Fruit fly (Drosophila melanogaster) whole organism, embryonic: ENCODE results near the gene meigo.

Experiments
- BEAF-32 ChIP-seq: fragments of 200-800 bp; sonication (Bioruptor generic); optimal IDR thresholded peaks from 3 replicates; lab custom pipeline; 2017; ENCODE audit warnings: missing biosample characterization, missing genetic modification characterization, mild to moderate bottlenecking, moderate library complexity, missing genetic modification reagents
- Blimp-1 ChIP-seq: fragments of 200-800 bp; sonication (Bioruptor generic); optimal IDR thresholded peaks from 3 replicates; lab custom pipeline; 2018; ENCODE audit warnings: missing biosample characterization, missing genetic modification characterization, mild to moderate bottlenecking, moderate library complexity, missing genetic modification reagents
- CG11504 ChIP-seq: fragments of 200-800 bp; sonication (Bioruptor generic); optimal IDR thresholded peaks from 3 replicates; lab custom pipeline; 2019; ENCODE audit warnings: missing biosample characterization, mild to moderate bottlenecking, missing genetic modification characterization, moderate library complexity
- CG11723 ChIP-seq: fragments of 200-800 bp; sonication (Bioruptor generic); optimal IDR thresholded peaks from 2 replicates; lab custom pipeline; 2017; ENCODE audit warnings: missing biosample characterization, mild to moderate bottlenecking, missing genetic modification characterization
- CG12236 ChIP-seq: fragments of 200-800 bp; sonication (Bioruptor generic); optimal IDR thresholded peaks from 2 replicates; lab custom pipeline; 2016; ENCODE audit warnings: missing biosample characterization, missing genetic modification characterization
- CG12769 ChIP-seq: fragments of 200-800 bp; sonication (Bioruptor generic); optimal IDR thresholded peaks from 2 replicates; lab custom pipeline; 2019; ENCODE audit warnings: missing biosample characterization, mild to moderate bottlenecking, missing genetic modification characterization, moderate library complexity
- CG14965 ChIP-seq: fragments of 200-800 bp; sonication (Bioruptor generic); optimal IDR thresholded peaks from 2 replicates; lab custom pipeline; 2016; ENCODE audit warnings: missing biosample characterization, missing genetic modification characterization, borderline replicate concordance
- CG15514 ChIP-seq: fragments of 200-800 bp; sonication (Bioruptor generic); optimal IDR thresholded peaks from 3 replicates; lab custom pipeline; 2017; ENCODE audit warnings: missing biosample characterization, missing genetic modification characterization, mild to moderate bottlenecking, moderate library complexity, missing genetic modification reagents
- CG15601 ChIP-seq: fragments of 200-800 bp; sonication (Bioruptor generic); optimal IDR thresholded peaks from 3 replicates; lab custom pipeline; 2019; ENCODE audit warnings: missing biosample characterization, mild to moderate bottlenecking, missing genetic modification characterization, moderate library complexity
- CG17359 ChIP-seq: fragments of 200-800 bp; sonication (Bioruptor generic); optimal IDR thresholded peaks from 3 replicates; lab custom pipeline; 2018; ENCODE audit warnings: missing biosample characterization, mild to moderate bottlenecking, missing genetic modification characterization, moderate library complexity
- CG2116 ChIP-seq: fragments of 200-800 bp; sonication (Bioruptor generic); optimal IDR thresholded peaks from 3 replicates; lab custom pipeline; 2018; ENCODE audit warnings: missing biosample characterization, mild to moderate bottlenecking, missing genetic modification characterization
- CG2120 ChIP-seq: fragments of 200-800 bp; sonication (Bioruptor generic); optimal IDR thresholded peaks from 3 replicates; lab custom pipeline; 2016; ENCODE audit warnings: missing biosample characterization, missing genetic modification characterization
- CG2678 ChIP-seq: fragments of 200-800 bp; sonication (Bioruptor generic); optimal IDR thresholded peaks from 3 replicates; lab custom pipeline; 2019; ENCODE audit warnings: missing biosample characterization, mild to moderate bottlenecking, missing genetic modification characterization, moderate library complexity
- CG3281 ChIP-seq: fragments of 200-800 bp; sonication (Bioruptor generic); optimal IDR thresholded peaks from 3 replicates; lab custom pipeline; 2017; ENCODE audit warnings: missing biosample characterization, mild to moderate bottlenecking, missing genetic modification characterization
- CG3838 ChIP-seq: fragments of 200-800 bp; sonication (Bioruptor generic); optimal IDR thresholded peaks from 3 replicates; lab custom pipeline; 2016; ENCODE audit warnings: missing biosample characterization, missing genetic modification characterization
- CG6175 ChIP-seq: fragments of 200-800 bp; sonication (Bioruptor generic); IDR thresholded peaks from 3 replicates; pipeline ENCODE4 v1.3.6; 2022; ENCODE audit warnings: missing biosample characterization, missing genetic modification characterization
- CG7357 ChIP-seq: fragments of 200-800 bp; sonication (Bioruptor generic); IDR thresholded peaks from 3 replicates; pipeline ENCODE4 v1.3.6; 2022; ENCODE audit warnings: missing biosample characterization, missing genetic modification characterization
- CG7839 ChIP-seq: fragments of 200-800 bp; sonication (Bioruptor generic); optimal IDR thresholded peaks from 3 replicates; lab custom pipeline; 2018; ENCODE audit warnings: missing biosample characterization, mild to moderate bottlenecking, missing genetic modification characterization, moderate library complexity
- CG8089 ChIP-seq: fragments of 200-800 bp; sonication (Bioruptor generic); optimal IDR thresholded peaks from 3 replicates; lab custom pipeline; 2016; ENCODE audit warnings: missing biosample characterization, missing genetic modification characterization
- CG9215 ChIP-seq: fragments of 200-800 bp; sonication (Bioruptor generic); IDR thresholded peaks from 2 replicates; pipeline ENCODE4 v1.3.6; 2022; ENCODE audit warnings: missing biosample characterization, missing genetic modification characterization
- CTCF ChIP-seq: fragments of 200-800 bp; sonication (Bioruptor generic); optimal IDR thresholded peaks from 2 replicates; lab custom pipeline; 2017; ENCODE audit warnings: missing biosample characterization, mild to moderate bottlenecking, missing genetic modification characterization, moderate library complexity
- CoRest ChIP-seq: fragments of 200-800 bp; sonication (Bioruptor generic); optimal IDR thresholded peaks from 3 replicates; lab custom pipeline; 2018; ENCODE audit warnings: missing biosample characterization, mild to moderate bottlenecking, missing genetic modification characterization, moderate library complexity
- Dfd ChIP-seq, 2 experiments: fragments of >200 bp; optimal IDR thresholded peaks; 2 replicates each; lab custom pipeline; 2017; ENCODE audit warnings: missing biosample characterization in 2 of 2, missing genetic modification characterization in 2 of 2
- Doc3 ChIP-seq: fragments of 200-800 bp; sonication (Bioruptor generic); IDR thresholded peaks from 3 replicates; pipeline ENCODE4 v1.3.6; 2022; ENCODE audit warnings: missing biosample characterization, missing genetic modification characterization; ENCODE audit not compliant: partially characterized antibody
- Fer3 ChIP-seq: fragments of 200-800 bp; sonication (Bioruptor generic); optimal IDR thresholded peaks from 2 replicates; lab custom pipeline; 2018; ENCODE audit warnings: missing biosample characterization, mild to moderate bottlenecking, missing genetic modification characterization, moderate library complexity
- Hand ChIP-seq: fragments of 200-800 bp; sonication (Bioruptor generic); optimal IDR thresholded peaks from 2 replicates; lab custom pipeline; 2017; ENCODE audit warnings: mild to moderate bottlenecking, missing biosample characterization, missing genetic modification reagents, missing genetic modification characterization
- Med ChIP-seq: fragments of 200-800 bp; sonication (Bioruptor generic); peaks from one replicate; lab custom pipeline; 2016; ENCODE audit warnings: missing biosample characterization, missing genetic modification characterization, mild to moderate bottlenecking, inconsistent platforms, moderate library complexity
- Scr ChIP-seq: fragments of 200-800 bp; sonication (Bioruptor generic); IDR thresholded peaks from 2 replicates; pipeline ENCODE4 v1.3.6; 2022; ENCODE audit warnings: missing biosample characterization, missing genetic modification characterization; ENCODE audit not compliant: partially characterized antibody
- Stat92E ChIP-seq, 3 experiments: fragments of >200 bp in 2 of 3; fragments of 200-800 bp in 1 of 3; sonication (Bioruptor generic) in 1 of 3; optimal IDR thresholded peaks; 2 replicates each; lab custom pipeline; 2017 to 2019; ENCODE audit warnings: missing biosample characterization in 3 of 3, missing genetic modification characterization in 3 of 3, mild to moderate bottlenecking in 1 of 3, moderate library complexity in 1 of 3
- Xrp1 ChIP-seq: fragments of 200-800 bp; sonication (Bioruptor generic); IDR thresholded peaks from 2 replicates; pipeline ENCODE4 v1.3.6; 2022; ENCODE audit warnings: missing biosample characterization, missing genetic modification characterization
- ab ChIP-seq: fragments of 200-800 bp; sonication (Bioruptor generic); optimal IDR thresholded peaks from 2 replicates; lab custom pipeline; 2016; ENCODE audit warnings: missing biosample characterization, missing genetic modification characterization
- br ChIP-seq: fragments of >200 bp; optimal IDR thresholded peaks from 2 replicates; lab custom pipeline; 2017
- caup ChIP-seq: fragments of 200-800 bp; sonication (Bioruptor generic); optimal IDR thresholded peaks from 3 replicates; lab custom pipeline; 2017; ENCODE audit warnings: missing biosample characterization, mild to moderate bottlenecking, missing genetic modification characterization, moderate library complexity; ENCODE audit not compliant: severe bottlenecking
- danr ChIP-seq: fragments of 200-800 bp; sonication (Bioruptor generic); IDR thresholded peaks from 2 replicates; pipeline ENCODE4 v1.3.6; 2022; ENCODE audit warnings: missing biosample characterization, missing genetic modification characterization
- dysf ChIP-seq: fragments of 200-800 bp; sonication (Bioruptor generic); IDR thresholded peaks from 3 replicates; pipeline ENCODE4 v1.3.6; 2022; ENCODE audit warnings: missing biosample characterization, missing genetic modification characterization
- fd3F ChIP-seq: fragments of 200-800 bp; sonication (Bioruptor generic); optimal IDR thresholded peaks from 2 replicates; lab custom pipeline; 2018; ENCODE audit warnings: missing biosample characterization, mild to moderate bottlenecking, missing genetic modification characterization, moderate library complexity
- grn ChIP-seq: fragments of 200-800 bp; sonication (Bioruptor generic); optimal IDR thresholded peaks from 3 replicates; lab custom pipeline; 2017; ENCODE audit warnings: missing biosample characterization, missing genetic modification characterization
- lov ChIP-seq, 2 experiments: fragments of 200-800 bp in 1 of 2; fragments of >200 bp in 1 of 2; sonication (Bioruptor generic) in 1 of 2; IDR thresholded peaks in 1 of 2; optimal IDR thresholded peaks in 1 of 2; 2 replicates in 1 of 2; 3 replicates in 1 of 2; pipeline versions ENCODE4 v1.3.6 to Lab custom; 2017 to 2022; ENCODE audit warnings: missing biosample characterization in 1 of 2, missing genetic modification characterization in 1 of 2
- onecut ChIP-seq: fragments of 200-800 bp; sonication (Bioruptor generic); IDR thresholded peaks from 2 replicates; pipeline ENCODE4 v1.3.6; 2022; ENCODE audit warnings: missing biosample characterization, missing genetic modification characterization
- pan ChIP-seq, 4 experiments: fragments of >200 bp in 3 of 4; fragments of 200-800 bp in 1 of 4; sonication (Bioruptor generic) in 1 of 4; optimal IDR thresholded peaks in 3 of 4; IDR thresholded peaks in 1 of 4; 2 replicates each; pipeline versions ENCODE4 v1.3.6 to Lab custom; 2017 to 2022; ENCODE audit warnings: missing biosample characterization in 2 of 4, missing genetic modification characterization in 2 of 4, mixed read lengths in 1 of 4
- row ChIP-seq: fragments of 200-800 bp; sonication (Bioruptor generic); IDR thresholded peaks from 3 replicates; pipeline ENCODE4 v1.3.6; 2022; ENCODE audit warnings: missing biosample characterization, missing genetic modification characterization
- sens-2 ChIP-seq: fragments of 200-800 bp; sonication (Bioruptor generic); IDR thresholded peaks from 2 replicates; pipeline ENCODE4 v1.3.6; 2022; ENCODE audit warnings: missing biosample characterization, missing genetic modification characterization
- stc ChIP-seq: fragments of 200-800 bp; sonication (Bioruptor generic); IDR thresholded peaks from 2 replicates; pipeline ENCODE4 v1.3.6; 2022; ENCODE audit warnings: missing biosample characterization, missing genetic modification characterization
- tx ChIP-seq: fragments of 200-800 bp; sonication (Bioruptor generic); optimal IDR thresholded peaks from 2 replicates; lab custom pipeline; 2016; ENCODE audit warnings: missing biosample characterization, missing genetic modification characterization
- vfl ChIP-seq: fragments of 200-800 bp; sonication (Bioruptor generic); optimal IDR thresholded peaks from 2 replicates; lab custom pipeline; 2016; ENCODE audit warnings: missing biosample characterization, missing genetic modification characterization
- zfh1 ChIP-seq: fragments of 200-800 bp; sonication (Bioruptor generic); IDR thresholded peaks from 3 replicates; pipeline ENCODE4 v1.3.6; 2022; ENCODE audit warnings: missing biosample characterization, missing genetic modification characterization
- zfh2 ChIP-seq: fragments of 200-800 bp; sonication (Bioruptor generic); optimal IDR thresholded peaks from 2 replicates; lab custom pipeline; 2016; ENCODE audit warnings: missing biosample characterization, missing genetic modification characterization

Gene meigo

DNA sequence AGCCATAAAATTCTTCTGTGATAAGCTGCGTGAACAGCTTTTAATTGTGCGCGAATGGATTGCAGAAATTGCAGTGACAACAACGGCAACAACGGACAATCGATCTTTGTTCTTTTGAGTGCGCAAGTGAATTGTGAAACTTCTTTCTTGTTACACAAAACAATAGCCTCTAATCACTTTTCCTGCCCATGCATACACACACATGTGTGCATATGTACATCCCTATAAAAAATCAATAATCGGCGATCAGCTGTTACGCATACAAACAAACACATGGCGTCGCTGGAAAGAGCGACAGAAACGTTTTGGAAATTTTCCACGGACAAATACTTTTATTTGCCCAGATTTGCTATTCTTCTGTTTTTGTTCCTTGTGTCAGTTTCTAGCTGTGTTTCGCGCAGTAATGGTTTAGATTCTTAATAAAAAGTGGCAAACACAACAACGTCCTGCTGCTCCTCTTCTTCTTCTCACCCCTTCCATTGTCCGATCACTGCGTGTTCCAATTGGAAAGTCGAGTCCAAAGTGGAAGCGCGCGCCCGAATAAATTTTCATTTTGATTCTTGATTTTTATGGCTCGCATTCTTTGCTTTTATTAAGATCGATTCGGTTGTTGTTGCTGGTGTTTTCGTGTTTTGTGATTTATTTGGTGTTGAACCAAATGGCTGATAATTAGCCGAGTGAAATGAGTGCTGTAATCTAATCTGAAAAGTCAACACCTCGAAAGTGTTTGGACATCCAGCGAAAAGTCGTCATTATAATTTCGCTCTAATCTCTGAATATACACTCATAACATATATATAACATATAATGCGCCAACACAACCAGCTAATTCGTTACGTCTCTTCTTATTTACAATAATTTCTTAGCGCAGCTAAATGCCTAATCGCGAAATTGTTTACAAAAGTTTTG is 18.8 kb downstream of the meigo start (continued):
- TF ChIP-seq Stat92E (GFP tag; optimal IDR thresholded peaks at IDR 0.05; lab: Kevin White, UChicago): no peak
- no peak for TF ChIP-seq CG6175
- no peak for TF ChIP-seq CTCF (GFP tag; lab: Kevin White, UChicago)
- no peak for TF ChIP-seq CG9215
- no peak for TF ChIP-seq Xrp1
- no peak for TF ChIP-seq br (lab: Kevin White, UChicago)
- TF ChIP-seq CG14965 (GFP tag; lab: Kevin White, UChicago): no peak
- no peak for TF ChIP-seq BEAF-32 (GFP tag; lab: Kevin White, UChicago)
- no peak for TF ChIP-seq danr (GFP tag; lab: Robert Waterston, UW)
- no peak for TF ChIP-seq Doc3 (GFP tag; lab: Robert Waterston, UW)
- no peak for TF ChIP-seq tx (GFP tag; lab: Kevin White, UChicago)
- no peak for TF ChIP-seq CG3838 (GFP tag; lab: Kevin White, UChicago)
- TF ChIP-seq CG17359 (tag; lab: Kevin White, UChicago): no peak
- TF ChIP-seq stc (GFP tag; lab: Robert Waterston, UW): 0 out of 2 replicates have a peak, but pooled peaks have one; percentile 9
- no peak for TF ChIP-seq CG12236 (GFP tag; lab: Kevin White, UChicago)
- no peak for TF ChIP-seq Dfd (GFP tag; optimal IDR thresholded peaks at IDR 0.05; lab: Kevin White, UChicago)
- TF ChIP-seq CG11723 (GFP tag; lab: Kevin White, UChicago): no peak
- peak; percentile 54 for TF ChIP-seq Med (GFP tag; lab: Kevin White, UChicago)
- TF ChIP-seq zfh2 (GFP tag; lab: Kevin White, UChicago): no peak

DNA sequence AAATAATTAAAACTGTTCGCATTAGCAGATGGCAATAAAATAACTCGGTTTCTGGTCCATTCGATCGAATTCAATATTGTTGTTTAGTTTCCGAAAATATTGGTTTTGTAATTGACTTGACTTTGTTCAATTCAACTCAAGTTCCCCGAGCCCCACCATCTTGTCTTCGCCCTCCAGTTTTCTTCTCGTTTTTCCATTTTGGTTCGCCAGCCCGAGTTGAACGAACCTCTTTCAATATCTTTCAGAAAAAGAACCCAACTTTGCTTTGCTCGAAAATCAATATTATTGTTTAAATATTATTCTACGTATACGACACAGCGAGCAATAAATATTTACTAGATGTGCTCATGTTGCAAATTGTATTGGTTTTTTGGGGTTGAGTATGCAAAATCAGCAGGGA is 20.6 kb downstream of the meigo start:
- peak; percentile 25 for TF ChIP-seq Blimp-1
- TF ChIP-seq CG15601: peak; percentile 85
- TF ChIP-seq CG7357 (GFP tag; lab: Robert Waterston, UW): no peak
- no peak for TF ChIP-seq row
- TF ChIP-seq caup (GFP tag; lab: Kevin White, UChicago): peak; percentile 53
- TF ChIP-seq zfh1 (GFP tag; lab: Robert Waterston, UW): no peak
- TF ChIP-seq CG7839 (tag; lab: Kevin White, UChicago): peak; percentile 1
- TF ChIP-seq lov (optimal IDR thresholded peaks at IDR 0.05; lab: Kevin White, UChicago): no peak
- TF ChIP-seq lov (GFP tag; IDR thresholded peaks at IDR 0.05; lab: Robert Waterston, UW): no peak
- peak; percentile 34 for TF ChIP-seq CG3281
- TF ChIP-seq fd3F: peak; percentile 44
- TF ChIP-seq CG8089 (GFP tag; lab: Kevin White, UChicago): no peak
- no peak for TF ChIP-seq CG2116 (GFP tag; lab: Kevin White, UChicago)
- TF ChIP-seq grn (GFP tag; lab: Kevin White, UChicago): no peak
- peak; percentile 24 for TF ChIP-seq Fer3
- no peak for TF ChIP-seq vfl (GFP tag; lab: Kevin White, UChicago)
- TF ChIP-seq CG15514 (GFP tag; lab: Kevin White, UChicago): peak; percentile 27
- no peak for TF ChIP-seq Scr (GFP tag; lab: Robert Waterston, UW)
- TF ChIP-seq ab (GFP tag; lab: Kevin White, UChicago): no peak
- TF ChIP-seq onecut (GFP tag; lab: Robert Waterston, UW): no peak
- peak; percentile 38; the same call in 1 of the 3 replicates for TF ChIP-seq dysf (GFP tag; lab: Robert Waterston, UW)
- TF ChIP-seq CG11504 (tag; lab: Kevin White, UChicago): peak; percentile 12
- TF ChIP-seq pan (optimal IDR thresholded peaks at IDR 0.05; lab: Kevin White, UChicago): no peak
- TF ChIP-seq pan (GFP tag; optimal IDR thresholded peaks at IDR 0.05 in 1 of 2, IDR thresholded peaks at IDR 0.05 in 1 of 2): no peak
- no peak for TF ChIP-seq CG12769 (tag; lab: Kevin White, UChicago)
- peak; percentile 9 for TF ChIP-seq CG2678 (tag; lab: Kevin White, UChicago)
- TF ChIP-seq sens-2 (GFP tag; lab: Robert Waterston, UW): no peak
- no peak for TF ChIP-seq CG2120 (GFP tag; lab: Kevin White, UChicago)
- TF ChIP-seq Hand: no peak
- TF ChIP-seq Doc3 (GFP tag; lab: Robert Waterston, UW): no peak
- TF ChIP-seq CoRest (tag; lab: Kevin White, UChicago): peak; percentile 5
